Fruit fly (Drosophila melanogaster): Measurements from ENCODE around the gene CG14089.

CG14089 gene

DNA sequence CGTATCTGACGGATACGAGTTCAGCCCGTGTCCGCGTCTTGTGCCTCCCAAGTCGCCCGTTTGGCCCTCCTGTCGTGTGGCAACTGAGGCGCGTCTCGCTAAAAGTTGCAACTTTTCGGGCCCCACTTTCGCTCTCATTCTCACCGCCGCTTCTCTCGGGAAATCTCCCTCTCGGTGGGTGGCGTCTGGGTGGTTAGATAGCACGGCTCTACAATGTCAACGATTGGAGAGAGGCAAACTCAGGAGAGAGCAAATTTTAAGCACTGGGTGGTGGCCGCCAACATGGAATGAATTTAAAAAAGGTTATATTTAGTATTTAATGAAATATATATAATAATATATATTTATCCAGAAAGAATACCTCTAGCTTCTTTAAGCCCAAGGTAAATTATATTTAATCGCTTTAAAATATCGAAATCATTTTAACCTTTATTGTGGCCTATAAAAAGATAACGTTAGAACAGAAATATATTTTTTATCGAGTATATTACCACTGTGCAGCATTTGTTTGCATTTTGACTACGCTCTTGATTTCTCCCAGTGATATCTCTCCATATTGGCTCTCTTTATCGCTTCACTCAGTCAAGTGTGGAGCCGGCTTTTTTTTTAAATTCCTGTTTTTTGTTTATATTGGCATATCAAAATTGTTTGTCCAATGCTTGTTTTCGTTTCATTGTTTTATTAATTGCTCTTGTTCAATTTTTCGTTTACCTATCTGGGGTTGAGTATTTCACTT lies 12.0 kb upstream of the CG14089 start, which contains the start of gene Gbs-76A (continued):
- TF ChIP-seq HLH4C (GFP tag; IDR thresholded peaks at IDR 0.05; ENCODE audit: partially characterized antibody) (peak; percentile 41; the same call in 1 of the 3 replicates), oc (tag; optimal IDR thresholded peaks at IDR 0.05) (peak; percentile 89), CG18476 (GFP tag; optimal IDR thresholded peaks at IDR 0.05) (peak; percentile 12), YL-1 (GFP tag; optimal IDR thresholded peaks at IDR 0.05) (peak; percentile 34), H15 (GFP tag; IDR thresholded peaks at IDR 0.05) (peak; percentile 54; the same call in 2 of the 3 replicates), Atf3 (GFP tag; optimal IDR thresholded peaks at IDR 0.05) (no peak), Awh (GFP tag; IDR thresholded peaks at IDR 0.05) (no peak), Dek (tag; optimal IDR thresholded peaks at IDR 0.05) (peak; percentile 79), CG17361 (GFP tag; IDR thresholded peaks at IDR 0.05) (peak; percentile 88), CG2875 (GFP tag; optimal IDR thresholded peaks at IDR 0.05) (peak; percentile 77), slp2 (GFP tag; optimal IDR thresholded peaks at IDR 0.05) (no peak), Xbp1 (GFP tag; optimal IDR thresholded peaks at IDR 0.05) (peak; percentile 58), CG34376 (GFP tag; optimal IDR thresholded peaks at IDR 0.05) (peak; percentile 51), Drgx (GFP tag; IDR thresholded peaks at IDR 0.05) (peak; percentile 91), exex (tag; optimal IDR thresholded peaks at IDR 0.05) (peak; percentile 77), CG8290 (GFP tag; optimal IDR thresholded peaks at IDR 0.05) (no peak), CG8290 (tag; optimal IDR thresholded peaks at IDR 0.05) (peak in 1 of 2 experiments; percentile 13), CG5180 (GFP tag; optimal IDR thresholded peaks at IDR 0.05) (peak; percentile 67), HmgZ (tag; optimal IDR thresholded peaks at IDR 0.05) (peak; percentile 47), CG15011 (GFP tag; optimal IDR thresholded peaks at IDR 0.05) (peak; percentile 46), slou (GFP tag; optimal IDR thresholded peaks at IDR 0.05) (no peak), Asciz (GFP tag; optimal IDR thresholded peaks at IDR 0.05) (peak; percentile 79), sob (GFP tag; IDR thresholded peaks at IDR 0.05) (peak; percentile 76), CG42726 (GFP tag; IDR thresholded peaks at IDR 0.05; ENCODE audit: partially characterized antibody) (no peak), Ssrp (tag; optimal IDR thresholded peaks at IDR 0.05) (peak; percentile 83), Hr51 (GFP tag; optimal IDR thresholded peaks at IDR 0.05) (peak; percentile 21 to 91), Med (GFP tag) (peak; percentile 72), CG14667 (GFP tag; IDR thresholded peaks at IDR 0.05) (peak; percentile 22; the same call in 1 of the 2 replicates), nmo (GFP tag; optimal IDR thresholded peaks at IDR 0.05) (peak; percentile 88), CG30431 (GFP tag; optimal IDR thresholded peaks at IDR 0.05) (peak; percentile 45), CG9727 (GFP tag; optimal IDR thresholded peaks at IDR 0.05) (peak; percentile 81), CG8359 (GFP tag; optimal IDR thresholded peaks at IDR 0.05; ENCODE audit: borderline replicate concordance) (peak; percentile 70), CG33557 (GFP tag; optimal IDR thresholded peaks at IDR 0.05) (peak; percentile 60), vvl (GFP tag; IDR thresholded peaks at IDR 0.05) (peak; percentile 75), sens-2 (GFP tag; IDR thresholded peaks at IDR 0.05) (no peak), Nf-YA (GFP tag; IDR thresholded peaks at IDR 0.05) (peak; percentile 55; the same call in 1 of the 2 replicates), odd (GFP tag; optimal IDR thresholded peaks at IDR 0.05) (peak; percentile 83), CG12299 (tag; optimal IDR thresholded peaks at IDR 0.05) (peak; percentile 74), E2f1 (GFP tag; IDR thresholded peaks at IDR 0.05) (peak; percentile 53), kni (GFP tag; optimal IDR thresholded peaks at IDR 0.05) (no peak), en (GFP tag; optimal IDR thresholded peaks at IDR 0.05) (no peak), eyg (GFP tag; optimal IDR thresholded peaks at IDR 0.05) (no peak), crol (GFP tag; IDR thresholded peaks at IDR 0.05) (peak; percentile 43), CG1832 (GFP tag; optimal IDR thresholded peaks at IDR 0.05) (no peak), nom (GFP tag; optimal IDR thresholded peaks at IDR 0.05) (peak; percentile 63), CG8924 (tag; optimal IDR thresholded peaks at IDR 0.05) (peak; percentile 88), chinmo (GFP tag; IDR thresholded peaks at IDR 0.05; ENCODE audit: partially characterized antibody) (0 out of 4 replicates have a peak, but pooled peaks have one; percentile 62), CG17359 (tag; optimal IDR thresholded peaks at IDR 0.05) (peak; percentile 89)
